Fruit fly (Drosophila melanogaster): Measurements from ENCODE around the gene C3G.
A peak's percentile ranks its signal among the peaks of the same experiment; 100 is the strongest.

Gene C3G

dm6 chrX:6820703-6821102 is 17.3 kb upstream of the C3G start, which contains the start of the genes Nf-YC and xit (continued):
- TF ChIP-seq CG10321 (GFP tag; IDR thresholded peaks at IDR 0.05) (no peak), pan (optimal IDR thresholded peaks at IDR 0.05) (no peak), pan (GFP tag; optimal IDR thresholded peaks at IDR 0.05 in 1 of 2, IDR thresholded peaks at IDR 0.05 in 1 of 2) (no peak), MBD-R2 (GFP tag; IDR thresholded peaks at IDR 0.05) (peak; percentile 95), bsh (GFP tag; optimal IDR thresholded peaks at IDR 0.05) (no peak), row (GFP tag; IDR thresholded peaks at IDR 0.05) (peak; percentile 73), MESR4 (GFP tag; optimal IDR thresholded peaks at IDR 0.05) (peak; percentile 89), Gsc (GFP tag; IDR thresholded peaks at IDR 0.05) (no peak), pum (GFP tag; optimal IDR thresholded peaks at IDR 0.05) (no peak), br (optimal IDR thresholded peaks at IDR 0.05) (no peak), CG6272 (GFP tag; IDR thresholded peaks at IDR 0.05) (no peak), CG3163 (GFP tag; optimal IDR thresholded peaks at IDR 0.05) (no peak), CTCF (GFP tag; optimal IDR thresholded peaks at IDR 0.05) (no peak), Taf1 (GFP tag; IDR thresholded peaks at IDR 0.05) (no peak), CG15011 (GFP tag; optimal IDR thresholded peaks at IDR 0.05) (no peak), ash1 (GFP tag; optimal IDR thresholded peaks at IDR 0.05) (no peak), CG10462 (GFP tag; optimal IDR thresholded peaks at IDR 0.05) (no peak), Hand (GFP tag; optimal IDR thresholded peaks at IDR 0.05) (no peak), Atf-2 (GFP tag; optimal IDR thresholded peaks at IDR 0.05) (no peak), tin (GFP tag; optimal IDR thresholded peaks at IDR 0.05) (peak; percentile 10), CG8290 (GFP tag; optimal IDR thresholded peaks at IDR 0.05) (no peak), CG8290 (tag; optimal IDR thresholded peaks at IDR 0.05) (no peak), PHDP (tag; optimal IDR thresholded peaks at IDR 0.05) (no peak), caup (GFP tag; optimal IDR thresholded peaks at IDR 0.05; ENCODE audit: severe bottlenecking) (no peak), CG3726 (GFP tag; IDR thresholded peaks at IDR 0.05) (no peak), ind (GFP tag; optimal IDR thresholded peaks at IDR 0.05) (no peak), Side (GFP tag; optimal IDR thresholded peaks at IDR 0.05) (no peak), ase (GFP tag; IDR thresholded peaks at IDR 0.05) (no peak), Hmr (GFP tag; optimal IDR thresholded peaks at IDR 0.05) (no peak), fd64A (GFP tag; optimal IDR thresholded peaks at IDR 0.05) (no peak), vvl (GFP tag; IDR thresholded peaks at IDR 0.05) (peak; percentile 48; the same call in 1 of the 2 replicates), CG10654 (GFP tag; optimal IDR thresholded peaks at IDR 0.05) (no peak), slou (GFP tag; optimal IDR thresholded peaks at IDR 0.05) (no peak), Aef1 (GFP tag; IDR thresholded peaks at IDR 0.05) (no peak), CG2678 (tag; optimal IDR thresholded peaks at IDR 0.05) (no peak), stc (GFP tag; IDR thresholded peaks at IDR 0.05) (no peak), gcm (GFP tag; optimal IDR thresholded peaks at IDR 0.05) (no peak), CrebB (tag; optimal IDR thresholded peaks at IDR 0.05) (peak; percentile 36), CG17361 (GFP tag; IDR thresholded peaks at IDR 0.05) (no peak), gsb (GFP tag; IDR thresholded peaks at IDR 0.05) (no peak), chn (GFP tag; optimal IDR thresholded peaks at IDR 0.05) (no peak), Bdp1 (GFP tag; optimal IDR thresholded peaks at IDR 0.05) (no peak), gt (GFP tag; IDR thresholded peaks at IDR 0.05) (no peak), Sry-δ (GFP tag; optimal IDR thresholded peaks at IDR 0.05) (peak; percentile 72), CG9817 (tag; optimal IDR thresholded peaks at IDR 0.05) (no peak), CG12391 (tag; optimal IDR thresholded peaks at IDR 0.05) (no peak), CG31224 (GFP tag; IDR thresholded peaks at IDR 0.05) (no peak), CG15601 (tag; optimal IDR thresholded peaks at IDR 0.05) (no peak), Sin3A (optimal IDR thresholded peaks at IDR 0.05) (peak; percentile 53), CG1233 (GFP tag; optimal IDR thresholded peaks at IDR 0.05) (no peak), jigr1 (GFP tag; IDR thresholded peaks at IDR 0.05) (no peak), Ravus (GFP tag; IDR thresholded peaks at IDR 0.05) (no peak), CG9727 (GFP tag; optimal IDR thresholded peaks at IDR 0.05) (no peak), CG7357 (GFP tag; IDR thresholded peaks at IDR 0.05) (no peak), CG4328 (GFP tag; optimal IDR thresholded peaks at IDR 0.05) (no peak)

All from whole organism, embryonic.